Worm (Caenorhabditis elegans) whole organism, L3 larva: ENCODE results near the gene oac-32.

ENCODE experiments used
- aly-2 ChIP-seq: fragments of 150-350 bp; optimal IDR thresholded peaks from 2 replicates; lab custom pipeline; 2014; ENCODE audit warnings: missing biosample characterization, missing genetic modification characterization
- ama-1 ChIP-seq: fragments of 150-350 bp; optimal IDR thresholded peaks from 2 replicates; lab custom pipeline; 2018
- ceh-16 ChIP-seq: sonication (generic microtip); optimal IDR thresholded peaks from 2 replicates; lab custom pipeline; 2017; ENCODE audit warnings: missing biosample characterization, missing genetic modification characterization
- ceh-28 ChIP-seq: fragments of 150-350 bp; optimal IDR thresholded peaks from 2 replicates; lab custom pipeline; 2014; ENCODE audit warnings: missing biosample characterization, missing genetic modification reagents, missing genetic modification characterization
- ceh-82 ChIP-seq: fragments of 150-350 bp; optimal IDR thresholded peaks from 2 replicates; lab custom pipeline; 2014; ENCODE audit warnings: missing biosample characterization, missing genetic modification characterization
- ceh-9 ChIP-seq: sonication (generic microtip); optimal IDR thresholded peaks from 2 replicates; lab custom pipeline; 2018; ENCODE audit warnings: missing biosample characterization, missing genetic modification characterization
- egl-27 ChIP-seq: sonication (generic microtip); optimal IDR thresholded peaks from 4 replicates; lab custom pipeline; 2017; ENCODE audit warnings: missing biosample characterization, missing genetic modification reagents, missing genetic modification characterization
- egl-5 ChIP-seq: fragments of 150-350 bp; optimal IDR thresholded peaks from 2 replicates; lab custom pipeline; 2017; ENCODE audit warnings: missing biosample characterization, missing genetic modification reagents, missing genetic modification characterization, inconsistent platforms
- elt-1 ChIP-seq: fragments of 150-350 bp; optimal IDR thresholded peaks from 2 replicates; lab custom pipeline; 2014; ENCODE audit warnings: missing biosample characterization, missing genetic modification characterization
- elt-2 ChIP-seq: sonication (generic microtip); optimal IDR thresholded peaks from 2 replicates; lab custom pipeline; 2016; ENCODE audit warnings: missing genetic modification reagents, mild to moderate bottlenecking, missing genetic modification characterization, missing compliant biosample characterization
- elt-3 ChIP-seq, 3 experiments: fragments of 150-350 bp in 1 of 3; sonication (generic microtip) in 2 of 3; optimal IDR thresholded peaks; 2 replicates in 2 of 3; 4 replicates in 1 of 3; lab custom pipeline; 2014 to 2017; ENCODE audit warnings: missing biosample characterization in 3 of 3, missing genetic modification characterization in 3 of 3
- eor-1 ChIP-seq, 2 experiments: fragments of 150-350 bp; optimal IDR thresholded peaks; 2 replicates each; lab custom pipeline; 2014 to 2018; ENCODE audit warnings: missing biosample characterization in 2 of 2, missing genetic modification characterization in 2 of 2
- fkh-2 ChIP-seq: fragments of 150-350 bp; optimal IDR thresholded peaks from 2 replicates; lab custom pipeline; 2014; ENCODE audit warnings: missing biosample characterization, missing genetic modification reagents, missing genetic modification characterization
- hmg-11 ChIP-seq: sonication (generic microtip); optimal IDR thresholded peaks from 2 replicates; lab custom pipeline; 2016; ENCODE audit warnings: missing genetic modification characterization, missing compliant biosample characterization
- jun-1 ChIP-seq: fragments of 150-350 bp; optimal IDR thresholded peaks from 2 replicates; lab custom pipeline; 2014; ENCODE audit warnings: missing biosample characterization, missing genetic modification reagents, missing genetic modification characterization
- lin-15B ChIP-seq: fragments of 150-350 bp; optimal IDR thresholded peaks from 2 replicates; lab custom pipeline; 2014; ENCODE audit warnings: missing biosample characterization, missing genetic modification characterization
- lin-39 ChIP-seq: fragments of 150-350 bp; optimal IDR thresholded peaks from 2 replicates; lab custom pipeline; 2018; ENCODE audit warnings: missing biosample characterization, missing genetic modification reagents, missing genetic modification characterization
- lsy-12 ChIP-seq: sonication (generic microtip); optimal IDR thresholded peaks from 2 replicates; lab custom pipeline; 2016; ENCODE audit warnings: mild to moderate bottlenecking, missing genetic modification characterization, missing compliant biosample characterization
- mdl-1 ChIP-seq: fragments of 150-350 bp; optimal IDR thresholded peaks from 2 replicates; lab custom pipeline; 2014; ENCODE audit warnings: missing biosample characterization, missing genetic modification characterization
- mml-1 ChIP-seq: fragments of 150-350 bp; sonication (generic microtip); optimal IDR thresholded peaks from 3 replicates; lab custom pipeline; 2014; ENCODE audit warnings: missing biosample characterization, missing genetic modification characterization
- nfya-1 ChIP-seq: sonication (generic microtip); optimal IDR thresholded peaks from 2 replicates; lab custom pipeline; 2017; ENCODE audit warnings: missing genetic modification characterization, mild to moderate bottlenecking, missing compliant biosample characterization, antibody characterized with exemption, moderate library complexity; ENCODE audit not compliant: insufficient read depth
- nhr-23 ChIP-seq: fragments of 150-350 bp; optimal IDR thresholded peaks from 2 replicates; lab custom pipeline; 2014; ENCODE audit warnings: missing biosample characterization, missing genetic modification reagents, missing genetic modification characterization
- nhr-25 ChIP-seq: sonication (generic microtip); optimal IDR thresholded peaks from 2 replicates; lab custom pipeline; 2017; ENCODE audit warnings: missing biosample characterization, missing genetic modification characterization
- nhr-28 ChIP-seq: fragments of 150-350 bp; optimal IDR thresholded peaks from 2 replicates; lab custom pipeline; 2014; ENCODE audit warnings: missing biosample characterization, missing genetic modification characterization
- nhr-43 ChIP-seq: sonication (generic microtip); optimal IDR thresholded peaks from 2 replicates; lab custom pipeline; 2016; ENCODE audit warnings: mild to moderate bottlenecking, missing genetic modification characterization, missing compliant biosample characterization; ENCODE audit not compliant: poor library complexity, severe bottlenecking
- pha-4 ChIP-seq: fragments of 150-350 bp; optimal IDR thresholded peaks from 2 replicates; lab custom pipeline; 2014; ENCODE audit warnings: missing biosample characterization, missing genetic modification reagents, missing genetic modification characterization
- pqm-1 ChIP-seq: fragments of 150-350 bp; optimal IDR thresholded peaks from 2 replicates; lab custom pipeline; 2017; ENCODE audit warnings: missing biosample characterization, missing genetic modification characterization, inconsistent platforms
- sea-2 ChIP-seq: fragments of 150-350 bp; sonication (generic microtip); optimal IDR thresholded peaks from 4 replicates; lab custom pipeline; 2014; ENCODE audit warnings: missing biosample characterization, missing genetic modification reagents, missing genetic modification characterization
- snpc-4 ChIP-seq: fragments of 150-350 bp; optimal IDR thresholded peaks from 2 replicates; lab custom pipeline; 2014; ENCODE audit warnings: missing biosample characterization, missing genetic modification characterization
- tbx-2 ChIP-seq: sonication (generic microtip); optimal IDR thresholded peaks from 2 replicates; lab custom pipeline; 2016; ENCODE audit warnings: mild to moderate bottlenecking, missing genetic modification characterization, missing compliant biosample characterization
- unc-39 ChIP-seq: sonication (generic microtip); optimal IDR thresholded peaks from 4 replicates; lab custom pipeline; 2017; ENCODE audit warnings: missing biosample characterization, missing genetic modification characterization
- zag-1 ChIP-seq: fragments of 150-350 bp; optimal IDR thresholded peaks from 2 replicates; lab custom pipeline; 2014; ENCODE audit warnings: missing biosample characterization, missing genetic modification characterization
- ztf-11 ChIP-seq: fragments of 150-350 bp; optimal IDR thresholded peaks from 2 replicates; lab custom pipeline; 2014; ENCODE audit warnings: missing biosample characterization, missing genetic modification characterization
- ztf-4 ChIP-seq: fragments of 150-350 bp; optimal IDR thresholded peaks from 2 replicates; lab custom pipeline; 2014; ENCODE audit warnings: missing biosample characterization, missing genetic modification characterization

Gene oac-32

DNA sequence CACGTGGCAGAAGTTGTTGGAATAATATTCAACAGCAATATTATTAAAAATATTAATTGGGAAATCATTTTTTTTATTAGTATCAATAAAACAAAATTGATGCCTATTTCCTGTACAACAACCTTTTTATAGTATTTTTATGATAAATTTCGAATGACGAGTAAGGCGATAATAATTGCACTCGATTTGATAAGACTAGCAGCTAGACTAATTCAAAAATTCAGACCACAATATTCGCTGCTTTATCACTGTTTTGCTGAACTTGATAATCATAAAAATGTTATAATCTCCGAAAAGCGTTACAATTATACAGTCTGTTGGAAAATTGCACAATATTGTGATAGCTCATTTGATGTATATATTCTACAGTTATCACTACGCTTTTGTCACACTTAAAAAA lies at the start of gene oac-32:
Gene oac-32 (minus strand): TSS at position 90 of the 400 bp plus-strand sequence.
- TF ChIP-seq elt-1 (tag; lab: Kevin White, UChicago) (no peak), pqm-1 (tag; lab: Kevin White, UChicago) (peak; percentile 75), elt-2 (tag; lab: Kevin White, UChicago) (peak; percentile 62)

- TF ChIP-seq mml-1 (tag; lab: Kevin White, UChicago): no peak
- peak; percentile 65 for TF ChIP-seq nhr-23
- TF ChIP-seq nhr-43: peak; percentile 54
Measured at ce11 chrV:1594554-1595092, 49.0 kb upstream of the oac-32 start.

DNA sequence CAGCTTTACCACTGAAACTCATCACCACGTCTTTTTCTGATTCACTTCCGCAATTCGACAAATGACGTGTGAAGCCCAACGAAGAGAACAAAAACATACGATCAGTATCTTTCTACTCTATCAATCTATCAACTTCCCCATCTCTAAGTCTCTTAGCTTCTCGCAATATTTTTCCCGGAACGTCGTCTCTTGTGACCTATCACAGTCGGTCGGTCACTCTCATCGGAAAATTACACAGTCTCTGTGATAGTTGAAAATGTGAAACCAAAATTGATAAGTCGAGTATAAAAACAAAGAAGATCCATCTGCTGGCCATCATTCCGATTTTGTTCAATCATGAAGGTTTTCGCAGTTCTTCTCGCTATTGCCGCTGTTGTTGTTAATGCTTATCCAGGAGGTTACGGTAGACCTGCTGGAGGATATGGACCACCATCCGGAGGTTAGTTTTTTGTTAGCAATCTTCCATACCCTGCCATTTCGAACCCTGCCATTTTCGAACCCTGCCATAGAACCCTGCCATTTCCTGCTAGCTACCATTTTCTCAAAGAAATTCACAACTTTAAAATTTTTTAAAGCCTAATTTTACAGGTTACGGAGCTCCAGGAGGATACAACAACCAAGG lies 48.3 kb upstream of the oac-32 start, which contains the start of gene F16B4.4:
Gene F16B4.4 (plus strand): TSS at position 221 of the 622 bp plus-strand sequence.
- TF ChIP-seq nhr-23: peak; percentile 19
- TF ChIP-seq nhr-25 (tag; lab: Kevin White, UChicago): peak; percentile 46
- peak; percentile 39 for TF ChIP-seq ceh-28 (tag; lab: Kevin White, UChicago)
- TF ChIP-seq nhr-43: peak; percentile 66
- peak; percentile 63 for TF ChIP-seq ama-1
- TF ChIP-seq ceh-16 (tag; lab: Kevin White, UChicago): no peak
- no peak for TF ChIP-seq jun-1
- TF ChIP-seq hmg-11 (tag; lab: Kevin White, UChicago): no peak
- TF ChIP-seq lsy-12 (tag; lab: Kevin White, UChicago): peak; percentile 5
- TF ChIP-seq mdl-1 (tag; lab: Kevin White, UChicago): no peak
- TF ChIP-seq unc-39 (tag; lab: Kevin White, UChicago): no peak
- no peak for TF ChIP-seq ztf-4 (tag; lab: Kevin White, UChicago)
- no peak for TF ChIP-seq zag-1 (tag; lab: Kevin White, UChicago)
- TF ChIP-seq elt-3 (tag; optimal IDR thresholded peaks at IDR 0.05; lab: Kevin White, UChicago): no peak

- TF ChIP-seq lin-39 (tag; lab: Kevin White, UChicago): no peak
- TF ChIP-seq zag-1 (tag; lab: Kevin White, UChicago): no peak
- TF ChIP-seq hmg-11 (tag; lab: Kevin White, UChicago): no peak
- TF ChIP-seq eor-1 (tag; optimal IDR thresholded peaks at IDR 0.05; lab: Kevin White, UChicago): no peak
Measured at ce11 chrV:1588128-1588527, 42.5 kb upstream of the oac-32 start, which contains the start of gene F16B4.5. Gene F16B4.5 (plus strand): TSS chrV:1588428.

DNA sequence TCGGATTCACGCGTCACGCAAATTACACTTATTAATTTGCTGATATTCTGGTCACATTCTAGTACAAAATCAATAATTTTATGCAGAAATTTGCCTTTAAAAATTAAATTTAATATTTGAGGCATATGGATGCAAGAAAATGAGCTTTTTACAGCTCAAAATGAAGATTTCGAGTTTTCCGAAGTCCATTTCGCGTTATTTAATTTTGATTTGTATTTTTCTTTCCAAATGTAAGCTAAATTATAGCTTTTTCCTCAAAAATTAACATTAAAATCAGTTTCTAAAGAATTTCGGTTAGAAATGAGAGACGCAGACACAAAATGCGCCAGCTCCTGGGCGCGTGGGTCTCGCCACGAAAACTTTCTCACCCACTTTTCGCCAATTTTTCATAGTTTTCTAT lies 41.3 kb upstream of the oac-32 start, which contains the start of gene F16B4.6:
Gene F16B4.6 (plus strand): TSS at position 301 of the 400 bp plus-strand sequence.
- TF ChIP-seq egl-27 (tag; lab: Kevin White, UChicago) (no peak), egl-5 (tag; lab: Kevin White, UChicago) (no peak), pha-4 (tag; lab: Kevin White, UChicago) (no peak), lin-39 (tag; lab: Kevin White, UChicago) (no peak), zag-1 (tag; lab: Kevin White, UChicago) (no peak), sea-2 (GFP tag; lab: Kevin White, UChicago) (no peak), ceh-82 (tag; lab: Kevin White, UChicago) (no peak), lin-15B (tag; lab: Kevin White, UChicago) (no peak), ceh-9 (tag; lab: Kevin White, UChicago) (no peak), nfya-1 (tag; lab: Kevin White, UChicago) (no peak), elt-1 (tag; lab: Kevin White, UChicago) (no peak), ztf-11 (tag; lab: Kevin White, UChicago) (no peak)

- TF ChIP-seq fkh-2 (tag; lab: Kevin White, UChicago): no peak
- TF ChIP-seq tbx-2 (tag; lab: Kevin White, UChicago): no peak
- TF ChIP-seq snpc-4: no peak
- no peak for TF ChIP-seq nhr-28
- TF ChIP-seq ztf-4 (tag; lab: Kevin White, UChicago): no peak
- TF ChIP-seq ceh-16 (tag; lab: Kevin White, UChicago): no peak
- TF ChIP-seq eor-1 (tag; optimal IDR thresholded peaks at IDR 0.05; lab: Kevin White, UChicago): no peak
- no peak for TF ChIP-seq sea-2 (GFP tag; lab: Kevin White, UChicago)
- no peak for TF ChIP-seq elt-1 (tag; lab: Kevin White, UChicago)
- TF ChIP-seq aly-2 (tag; lab: Kevin White, UChicago): no peak
Measured at ce11 chrV:1585411-1585810, 39.8 kb upstream of the oac-32 start, which contains the start of gene F16B4.7. Gene F16B4.7 (plus strand): TSS chrV:1585711.
